Fruit fly (Drosophila melanogaster): ENCODE data around the gene CG3323.

- no peak for TF ChIP-seq crc (GFP tag; optimal IDR thresholded peaks at IDR 0.05)
- peak; percentile 86 for TF ChIP-seq amos (GFP tag; IDR thresholded peaks at IDR 0.05; ENCODE audit: partially characterized antibody)
- TF ChIP-seq phol (tag; optimal IDR thresholded peaks at IDR 0.05): peak; percentile 61
- no peak for TF ChIP-seq CG31224 (GFP tag; IDR thresholded peaks at IDR 0.05)
- TF ChIP-seq sim (GFP tag; IDR thresholded peaks at IDR 0.05): no peak
- TF ChIP-seq dysf (GFP tag; IDR thresholded peaks at IDR 0.05): peak; percentile 64; the same call in 2 of the 3 replicates
- no peak; the same call in 2 of the 3 replicates for TF ChIP-seq Optix (GFP tag; IDR thresholded peaks at IDR 0.05)
- peak; percentile 28; the same call in 1 of the 2 replicates for TF ChIP-seq HLH3B (GFP tag; IDR thresholded peaks at IDR 0.05)
- TF ChIP-seq hkb (optimal IDR thresholded peaks at IDR 0.05): no peak
- TF ChIP-seq hkb (GFP tag; IDR thresholded peaks at IDR 0.05): peak; percentile 46; the same call in 1 of the 2 replicates
- TF ChIP-seq CG13296 (GFP tag; optimal IDR thresholded peaks at IDR 0.05): no peak
- TF ChIP-seq Adf1 (GFP tag; IDR thresholded peaks at IDR 0.05): peak; percentile 38; the same call in 1 of the 2 replicates
These were observed 23.9 kb upstream of the CG3323 start, which contains the start of the genes CG3309 and XRCC1 for dm6 chrX:5329266-5329898.
